Fruit fly (Drosophila melanogaster) whole organism, embryonic: ENCODE results near the gene CG3513.

Experiments used
- Adf1 ChIP-seq: fragments of 200-800 bp; sonication (Bioruptor generic); IDR thresholded peaks from 2 replicates; pipeline ENCODE4 v1.3.6; 2022; ENCODE audit warnings: missing biosample characterization, missing genetic modification characterization
- Antp ChIP-seq: fragments of 200-800 bp; sonication (Bioruptor generic); optimal IDR thresholded peaks from 3 replicates; lab custom pipeline; 2016; ENCODE audit warnings: missing biosample characterization, missing genetic modification characterization
- B-H1 ChIP-seq: fragments of 200-800 bp; sonication (Bioruptor generic); IDR thresholded peaks from 3 replicates; pipeline ENCODE4 v1.3.6; 2022; ENCODE audit warnings: missing biosample characterization, missing genetic modification characterization
- CG10565 ChIP-seq: fragments of 200-800 bp; sonication (Bioruptor generic); optimal IDR thresholded peaks from 3 replicates; lab custom pipeline; 2016; ENCODE audit warnings: missing biosample characterization, mild to moderate bottlenecking, missing genetic modification characterization
- CG11696 ChIP-seq: fragments of 200-800 bp; sonication (Bioruptor generic); IDR thresholded peaks from 2 replicates; pipeline ENCODE4 v1.3.6; 2022; ENCODE audit warnings: missing biosample characterization, missing genetic modification characterization
- CG12219 ChIP-seq: fragments of 200-800 bp; sonication (Bioruptor generic); optimal IDR thresholded peaks from 3 replicates; lab custom pipeline; 2018; ENCODE audit warnings: missing biosample characterization, mild to moderate bottlenecking, missing genetic modification characterization
- CG12659 ChIP-seq: fragments of 200-800 bp; sonication (Bioruptor generic); optimal IDR thresholded peaks from 3 replicates; lab custom pipeline; 2017; ENCODE audit warnings: mild to moderate bottlenecking, missing biosample characterization, missing genetic modification reagents, missing genetic modification characterization
- CG14667 ChIP-seq: fragments of 200-800 bp; sonication (Bioruptor generic); IDR thresholded peaks from 2 replicates; pipeline ENCODE4 v1.3.6; 2022; ENCODE audit warnings: missing biosample characterization, missing genetic modification characterization
- CG15269 ChIP-seq: fragments of 200-800 bp; sonication (Bioruptor generic); optimal IDR thresholded peaks from 2 replicates; lab custom pipeline; 2018; ENCODE audit warnings: missing biosample characterization, mild to moderate bottlenecking, missing genetic modification characterization, moderate library complexity
- CG17802 ChIP-seq: fragments of 200-800 bp; sonication (Bioruptor generic); optimal IDR thresholded peaks from 2 replicates; lab custom pipeline; 2018; ENCODE audit warnings: missing biosample characterization, mild to moderate bottlenecking, missing genetic modification characterization, moderate library complexity
- CG17912 ChIP-seq: fragments of 200-800 bp; sonication (Bioruptor generic); optimal IDR thresholded peaks from 2 replicates; lab custom pipeline; 2018; ENCODE audit warnings: missing biosample characterization, mild to moderate bottlenecking, missing genetic modification characterization
- CG1832 ChIP-seq: fragments of 200-800 bp; sonication (Bioruptor generic); optimal IDR thresholded peaks from 2 replicates; lab custom pipeline; 2017; ENCODE audit warnings: missing biosample characterization, mild to moderate bottlenecking, missing genetic modification characterization, inconsistent platforms
- CG2202 ChIP-seq: fragments of 200-800 bp; sonication (Bioruptor generic); optimal IDR thresholded peaks from 2 replicates; lab custom pipeline; 2018; ENCODE audit warnings: missing biosample characterization, mild to moderate bottlenecking, missing genetic modification characterization
- CG2875 ChIP-seq: fragments of 200-800 bp; sonication (Bioruptor generic); optimal IDR thresholded peaks from 2 replicates; lab custom pipeline; 2017; ENCODE audit warnings: missing biosample characterization, mild to moderate bottlenecking, missing genetic modification characterization, missing genetic modification reagents
- CG33557 ChIP-seq: fragments of 200-800 bp; sonication (Bioruptor generic); optimal IDR thresholded peaks from 2 replicates; lab custom pipeline; 2019; ENCODE audit warnings: missing biosample characterization, mild to moderate bottlenecking, missing genetic modification characterization, moderate library complexity
- CG3838 ChIP-seq: fragments of 200-800 bp; sonication (Bioruptor generic); optimal IDR thresholded peaks from 3 replicates; lab custom pipeline; 2016; ENCODE audit warnings: missing biosample characterization, missing genetic modification characterization
- CG3995 ChIP-seq: fragments of 200-800 bp; sonication (Bioruptor generic); optimal IDR thresholded peaks from 3 replicates; lab custom pipeline; 2016; ENCODE audit warnings: missing biosample characterization, missing genetic modification characterization
- CG7357 ChIP-seq: fragments of 200-800 bp; sonication (Bioruptor generic); IDR thresholded peaks from 3 replicates; pipeline ENCODE4 v1.3.6; 2022; ENCODE audit warnings: missing biosample characterization, missing genetic modification characterization
- CG8478 ChIP-seq: fragments of >200 bp; optimal IDR thresholded peaks from 2 replicates; lab custom pipeline; 2018
- CG9215 ChIP-seq: fragments of 200-800 bp; sonication (Bioruptor generic); IDR thresholded peaks from 2 replicates; pipeline ENCODE4 v1.3.6; 2022; ENCODE audit warnings: missing biosample characterization, missing genetic modification characterization
- CTCF ChIP-seq: fragments of 200-800 bp; sonication (Bioruptor generic); optimal IDR thresholded peaks from 2 replicates; lab custom pipeline; 2017; ENCODE audit warnings: missing biosample characterization, mild to moderate bottlenecking, missing genetic modification characterization, moderate library complexity
- Dad ChIP-seq: fragments of 200-800 bp; sonication (Bioruptor generic); optimal IDR thresholded peaks from 3 replicates; lab custom pipeline; 2016; ENCODE audit warnings: missing biosample characterization, missing genetic modification characterization
- Dbx ChIP-seq: fragments of 200-800 bp; sonication (Bioruptor generic); IDR thresholded peaks from 3 replicates; pipeline ENCODE4 v1.3.6; 2022; ENCODE audit warnings: missing biosample characterization, missing genetic modification characterization
- Dip3 ChIP-seq: fragments of 200-800 bp; sonication (Bioruptor generic); optimal IDR thresholded peaks from 3 replicates; lab custom pipeline; 2016; ENCODE audit warnings: missing biosample characterization, missing genetic modification characterization
- Doc3 ChIP-seq: fragments of 200-800 bp; sonication (Bioruptor generic); IDR thresholded peaks from 3 replicates; pipeline ENCODE4 v1.3.6; 2022; ENCODE audit warnings: missing biosample characterization, missing genetic modification characterization; ENCODE audit not compliant: partially characterized antibody
- Elba2 ChIP-seq: fragments of 200-800 bp; sonication (Bioruptor generic); optimal IDR thresholded peaks from 3 replicates; lab custom pipeline; 2016; ENCODE audit warnings: missing biosample characterization, missing genetic modification characterization
- Fer2 ChIP-seq: fragments of 200-800 bp; sonication (Bioruptor generic); optimal IDR thresholded peaks from 2 replicates; lab custom pipeline; 2018; ENCODE audit warnings: missing biosample characterization, mild to moderate bottlenecking, missing genetic modification characterization, moderate library complexity
- HLHmδ ChIP-seq: fragments of 200-800 bp; sonication (Bioruptor generic); optimal IDR thresholded peaks from 2 replicates; lab custom pipeline; 2018; ENCODE audit warnings: missing biosample characterization, mild to moderate bottlenecking, missing genetic modification characterization, moderate library complexity
- HmgZ ChIP-seq: fragments of 200-800 bp; sonication (Bioruptor generic); optimal IDR thresholded peaks from 2 replicates; lab custom pipeline; 2018; ENCODE audit warnings: missing biosample characterization, mild to moderate bottlenecking, missing genetic modification characterization
- Hr78 ChIP-seq, 2 experiments: fragments of 200-800 bp in 1 of 2; fragments of >200 bp in 1 of 2; sonication (Bioruptor generic) in 1 of 2; optimal IDR thresholded peaks; 2 replicates each; lab custom pipeline; 2017 to 2019; ENCODE audit warnings: missing biosample characterization in 2 of 2, missing genetic modification characterization in 2 of 2, mild to moderate bottlenecking in 1 of 2, moderate library complexity in 1 of 2
- Lim3 ChIP-seq: fragments of 200-800 bp; sonication (Bioruptor generic); IDR thresholded peaks from 2 replicates; pipeline ENCODE4 v1.3.6; 2022; ENCODE audit warnings: missing biosample characterization, missing genetic modification characterization
- Max ChIP-seq: fragments of 200-800 bp; sonication (Bioruptor generic); optimal IDR thresholded peaks from 2 replicates; lab custom pipeline; 2016; ENCODE audit warnings: missing biosample characterization, mild to moderate bottlenecking, missing genetic modification characterization
- NC2α ChIP-seq: fragments of 200-800 bp; sonication (Bioruptor generic); optimal IDR thresholded peaks from 2 replicates; lab custom pipeline; 2016; ENCODE audit warnings: missing biosample characterization, missing genetic modification characterization
- Neu2 ChIP-seq: fragments of 200-800 bp; sonication (Bioruptor generic); optimal IDR thresholded peaks from 3 replicates; lab custom pipeline; 2016; ENCODE audit warnings: missing biosample characterization, missing genetic modification characterization, borderline replicate concordance
- Ravus ChIP-seq: fragments of 200-800 bp; sonication (Bioruptor generic); IDR thresholded peaks from 2 replicates; pipeline ENCODE4 v1.3.6; 2022; ENCODE audit warnings: missing biosample characterization, missing genetic modification characterization
- Sox102F ChIP-seq: fragments of 200-800 bp; sonication (Bioruptor generic); optimal IDR thresholded peaks from 2 replicates; lab custom pipeline; 2018; ENCODE audit warnings: missing biosample characterization, mild to moderate bottlenecking, missing genetic modification characterization, moderate library complexity
- caup ChIP-seq: fragments of 200-800 bp; sonication (Bioruptor generic); optimal IDR thresholded peaks from 3 replicates; lab custom pipeline; 2017; ENCODE audit warnings: missing biosample characterization, mild to moderate bottlenecking, missing genetic modification characterization, moderate library complexity; ENCODE audit not compliant: severe bottlenecking
- chif ChIP-seq, 2 experiments: fragments of 200-800 bp; sonication (Bioruptor generic); optimal IDR thresholded peaks; 3 replicates each; lab custom pipeline; 2016; ENCODE audit warnings: missing biosample characterization in 2 of 2, missing genetic modification characterization in 2 of 2
- ci ChIP-seq: fragments of 200-800 bp; sonication (Bioruptor generic); IDR thresholded peaks from 3 replicates; pipeline ENCODE4 v1.3.6; 2022; ENCODE audit warnings: missing biosample characterization, missing genetic modification characterization
- crol ChIP-seq: fragments of 200-800 bp; sonication (Bioruptor generic); IDR thresholded peaks from 2 replicates; pipeline ENCODE4 v1.3.6; 2022; ENCODE audit warnings: missing biosample characterization, missing genetic modification characterization
- disco-r ChIP-seq: fragments of 200-800 bp; sonication (Bioruptor generic); optimal IDR thresholded peaks from 2 replicates; lab custom pipeline; 2016; ENCODE audit warnings: missing biosample characterization, missing genetic modification characterization
- dmrt99B ChIP-seq: fragments of 200-800 bp; sonication (Bioruptor generic); optimal IDR thresholded peaks from 2 replicates; lab custom pipeline; 2018; ENCODE audit warnings: missing biosample characterization, mild to moderate bottlenecking, missing genetic modification characterization, moderate library complexity
- dpn ChIP-seq, 2 experiments: fragments of 200-800 bp; sonication (Bioruptor generic); optimal IDR thresholded peaks; 3 replicates each; lab custom pipeline; 2016; ENCODE audit warnings: missing biosample characterization in 2 of 2, missing genetic modification characterization in 2 of 2
- emc ChIP-seq: fragments of 200-800 bp; sonication (Bioruptor generic); optimal IDR thresholded peaks from 2 replicates; lab custom pipeline; 2016; ENCODE audit warnings: missing biosample characterization, missing genetic modification characterization
- fru ChIP-seq: fragments of >200 bp; optimal IDR thresholded peaks from 2 replicates; lab custom pipeline; 2017
- lmd ChIP-seq: fragments of 200-800 bp; sonication (Bioruptor generic); IDR thresholded peaks from 2 replicates; pipeline ENCODE4 v1.3.6; 2022; ENCODE audit warnings: missing biosample characterization, missing genetic modification characterization
- oc ChIP-seq: fragments of 200-800 bp; sonication (Bioruptor generic); optimal IDR thresholded peaks from 2 replicates; lab custom pipeline; 2018; ENCODE audit warnings: missing biosample characterization, mild to moderate bottlenecking, missing genetic modification characterization, moderate library complexity
- phol ChIP-seq: fragments of 200-800 bp; sonication (Bioruptor generic); optimal IDR thresholded peaks from 3 replicates; lab custom pipeline; 2018; ENCODE audit warnings: missing biosample characterization, mild to moderate bottlenecking, missing genetic modification characterization, moderate library complexity
- pros ChIP-seq: fragments of 200-800 bp; sonication (Bioruptor generic); optimal IDR thresholded peaks from 3 replicates; lab custom pipeline; 2019; ENCODE audit warnings: missing biosample characterization, mild to moderate bottlenecking, missing genetic modification characterization, moderate library complexity
- psq ChIP-seq: fragments of 200-800 bp; sonication (Bioruptor generic); optimal IDR thresholded peaks from 2 replicates; lab custom pipeline; 2017; ENCODE audit warnings: missing biosample characterization, missing genetic modification characterization
- row ChIP-seq: fragments of 200-800 bp; sonication (Bioruptor generic); IDR thresholded peaks from 3 replicates; pipeline ENCODE4 v1.3.6; 2022; ENCODE audit warnings: missing biosample characterization, missing genetic modification characterization
- ssp ChIP-seq: fragments of 200-800 bp; sonication (Bioruptor generic); IDR thresholded peaks from 2 replicates; pipeline ENCODE4 v1.3.6; 2022; ENCODE audit warnings: missing biosample characterization, missing genetic modification characterization
- zen ChIP-seq: fragments of 200-800 bp; sonication (Bioruptor generic); optimal IDR thresholded peaks from 3 replicates; lab custom pipeline; 2018; ENCODE audit warnings: missing biosample characterization, mild to moderate bottlenecking, missing genetic modification characterization, moderate library complexity

CG3513 gene

dm6 chr2L:3703260-3703659, 10.3 kb upstream of the CG3513 start, which contains the start of gene CG2816 (continued):
- no peak for TF ChIP-seq NC2α (GFP tag; lab: Kevin White, UChicago)
- no peak for TF ChIP-seq Ravus
- TF ChIP-seq CG3995 (GFP tag; lab: Kevin White, UChicago): peak; percentile 28
- no peak for TF ChIP-seq fru (lab: Kevin White, UChicago)
- no peak for TF ChIP-seq Neu2 (GFP tag; lab: Kevin White, UChicago)
- no peak for TF ChIP-seq CG17912 (GFP tag; lab: Kevin White, UChicago)
- TF ChIP-seq HmgZ: peak; percentile 40
- peak; percentile 63 to 79 for TF ChIP-seq dpn (GFP tag; optimal IDR thresholded peaks at IDR 0.05; lab: Kevin White, UChicago)
- no peak for TF ChIP-seq CTCF (GFP tag; lab: Kevin White, UChicago)
- peak; percentile 92 for TF ChIP-seq lmd (GFP tag; lab: Robert Waterston, UW)
- no peak for TF ChIP-seq CG9215 (GFP tag; lab: Robert Waterston, UW)
- no peak for TF ChIP-seq CG7357 (GFP tag; lab: Robert Waterston, UW)
- no peak for TF ChIP-seq zen (tag; lab: Kevin White, UChicago)
- TF ChIP-seq B-H1 (GFP tag; lab: Robert Waterston, UW): no peak
- no peak for TF ChIP-seq Lim3 (GFP tag; lab: Robert Waterston, UW)
- no peak for TF ChIP-seq Hr78 (GFP tag; optimal IDR thresholded peaks at IDR 0.05; lab: Kevin White, UChicago)
- TF ChIP-seq emc (GFP tag; lab: Kevin White, UChicago): no peak
- no peak for TF ChIP-seq crol (GFP tag; lab: Robert Waterston, UW)
- peak; percentile 51 for TF ChIP-seq caup
- TF ChIP-seq Sox102F (GFP tag; lab: Kevin White, UChicago): peak; percentile 23
- no peak for TF ChIP-seq CG17802 (tag; lab: Kevin White, UChicago)
- no peak for TF ChIP-seq HLHmδ (GFP tag; lab: Kevin White, UChicago)
- peak; percentile 36 for TF ChIP-seq Fer2 (tag; lab: Kevin White, UChicago)
- no peak for TF ChIP-seq CG8478 (lab: Kevin White, UChicago)
- TF ChIP-seq row (GFP tag; lab: Robert Waterston, UW): peak; percentile 84
- TF ChIP-seq ssp (GFP tag; lab: Robert Waterston, UW): no peak
- TF ChIP-seq Dad: peak; percentile 2
- no peak for TF ChIP-seq CG2875 (GFP tag; lab: Kevin White, UChicago)
- 0 out of 2 replicates have a peak, but pooled peaks have one; percentile 20 for TF ChIP-seq CG14667 (GFP tag; lab: Robert Waterston, UW)
- no peak for TF ChIP-seq CG2202
- TF ChIP-seq disco-r (GFP tag; lab: Kevin White, UChicago): no peak
- TF ChIP-seq Adf1: peak; percentile 63
- peak; percentile 70 for TF ChIP-seq Dbx (GFP tag; lab: Robert Waterston, UW)
- TF ChIP-seq CG15269 (tag; lab: Kevin White, UChicago): peak; percentile 79
- peak; percentile 11 to 75 for TF ChIP-seq chif (GFP tag; optimal IDR thresholded peaks at IDR 0.05; lab: Kevin White, UChicago)
- no peak for TF ChIP-seq Doc3 (GFP tag; lab: Robert Waterston, UW)
- no peak for TF ChIP-seq oc (tag; lab: Kevin White, UChicago)
- no peak for TF ChIP-seq CG1832 (GFP tag; lab: Kevin White, UChicago)
- TF ChIP-seq CG12659 (GFP tag; lab: Kevin White, UChicago): peak; percentile 66
- TF ChIP-seq phol (tag; lab: Kevin White, UChicago): no peak
- no peak for TF ChIP-seq pros
- TF ChIP-seq Elba2 (GFP tag; lab: Kevin White, UChicago): no peak
- TF ChIP-seq psq (GFP tag; lab: Kevin White, UChicago): peak; percentile 18
- peak; percentile 32 for TF ChIP-seq Antp (GFP tag; lab: Kevin White, UChicago)
- TF ChIP-seq CG12219 (GFP tag; lab: Kevin White, UChicago): peak; percentile 59
- no peak for TF ChIP-seq CG11696
- TF ChIP-seq CG33557 (GFP tag; lab: Kevin White, UChicago): no peak
- peak; percentile 83 for TF ChIP-seq Dip3 (GFP tag; lab: Kevin White, UChicago)
- no peak for TF ChIP-seq CG10565
- TF ChIP-seq CG3838 (GFP tag; lab: Kevin White, UChicago): no peak
- TF ChIP-seq ci (GFP tag; lab: Robert Waterston, UW): no peak
- no peak for TF ChIP-seq Max (GFP tag; lab: Kevin White, UChicago)
- peak; percentile 48 for TF ChIP-seq dmrt99B
